In the genomic region with DNA sequence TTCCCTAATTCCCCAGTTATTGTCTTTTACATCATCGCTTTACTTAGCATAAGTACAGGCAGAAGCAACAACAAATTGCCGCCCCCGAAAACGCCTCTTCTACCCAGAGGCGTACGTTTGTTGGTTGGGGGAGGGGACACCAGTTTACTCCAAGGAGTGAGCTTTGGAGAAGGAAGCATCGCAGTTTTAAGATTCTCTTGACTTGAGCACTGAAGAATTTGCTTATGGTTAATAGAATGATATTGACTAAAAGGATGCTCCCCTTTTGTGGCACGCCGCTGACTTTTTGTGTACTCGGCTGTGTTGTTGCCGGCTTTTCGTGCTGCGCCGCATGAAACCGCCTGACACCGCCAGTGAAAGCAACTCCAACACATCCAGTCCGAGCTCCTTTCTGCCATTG, we compare ENCODE assay signal across 5 fruit fly cellular contexts.
TF ChIP-seq lines count a peak whose summit lies in the region.

No protein-coding gene starts in this region.

- TF ChIP-seq CTCF in whole organism, embryonic (GFP tag; optimal IDR thresholded peaks at IDR 0.05; lab: Kevin White, UChicago), result no peak

TF ChIP-seq in whole organism, adult, 20 proteins besides CTCF, POLR2A, EP300 and RAD21:
- TF ChIP-seq tj (GFP tag; optimal IDR thresholded peaks at IDR 0.05; lab: Kevin White, UChicago) (no peak), kay (GFP tag; lab: Kevin White, UChicago; ENCODE audit: borderline replicate concordance) (peak; percentile 16), bab1 (GFP tag; optimal IDR thresholded peaks at IDR 0.05; lab: Kevin White, UChicago) (no peak)

TF ChIP-seq in whole organism, embryonic, 481 proteins besides CTCF, POLR2A, EP300 and RAD21 (continues in another document):
- no peak for TF ChIP-seq Ssrp (tag; optimal IDR thresholded peaks at IDR 0.05; lab: Kevin White, UChicago)
- TF ChIP-seq org-1 (GFP tag; optimal IDR thresholded peaks at IDR 0.05; lab: Kevin White, UChicago), result peak; percentile 32
- no peak for TF ChIP-seq CG6813 (GFP tag; optimal IDR thresholded peaks at IDR 0.05; lab: Kevin White, UChicago)
- peak; percentile 28; the same call in 2 of the 4 replicates for TF ChIP-seq Gug (GFP tag; IDR thresholded peaks at IDR 0.05; lab: Robert Waterston, UW)
- TF ChIP-seq YL-1 (GFP tag; optimal IDR thresholded peaks at IDR 0.05; lab: Kevin White, UChicago), result no peak
- peak; percentile 47 for TF ChIP-seq CG13424 (tag; optimal IDR thresholded peaks at IDR 0.05; lab: Kevin White, UChicago)
- peak; percentile 51 for TF ChIP-seq ind (GFP tag; optimal IDR thresholded peaks at IDR 0.05; lab: Kevin White, UChicago)
- TF ChIP-seq CG17612 (GFP tag; IDR thresholded peaks at IDR 0.05; lab: Robert Waterston, UW), result no peak
- no peak for TF ChIP-seq CG16863 (GFP tag; optimal IDR thresholded peaks at IDR 0.05; lab: Kevin White, UChicago)
- TF ChIP-seq yki (optimal IDR thresholded peaks at IDR 0.05; lab: Kevin White, UChicago), result no peak
- no peak for TF ChIP-seq gt (GFP tag; IDR thresholded peaks at IDR 0.05; lab: Robert Waterston, UW)
- TF ChIP-seq jumu (GFP tag; optimal IDR thresholded peaks at IDR 0.05; lab: Kevin White, UChicago), result no peak
- TF ChIP-seq Fer2 (tag; optimal IDR thresholded peaks at IDR 0.05; lab: Kevin White, UChicago), result peak; percentile 31
- peak; percentile 50; the same call in 1 of the 2 replicates for TF ChIP-seq CG32772 (GFP tag; IDR thresholded peaks at IDR 0.05; lab: Robert Waterston, UW)
- TF ChIP-seq CG8478 (optimal IDR thresholded peaks at IDR 0.05; lab: Kevin White, UChicago), result no peak
- no peak for TF ChIP-seq so (GFP tag; IDR thresholded peaks at IDR 0.05; lab: Robert Waterston, UW)
- no peak for TF ChIP-seq Ets97D (GFP tag; optimal IDR thresholded peaks at IDR 0.05; lab: Kevin White, UChicago)
- no peak for TF ChIP-seq crc (GFP tag; optimal IDR thresholded peaks at IDR 0.05; lab: Kevin White, UChicago)
- TF ChIP-seq CG5180 (GFP tag; optimal IDR thresholded peaks at IDR 0.05; lab: Kevin White, UChicago), result no peak
- no peak for TF ChIP-seq Lpt (GFP tag; optimal IDR thresholded peaks at IDR 0.05; lab: Kevin White, UChicago)
- no peak for TF ChIP-seq CG4854 (GFP tag; optimal IDR thresholded peaks at IDR 0.05; lab: Kevin White, UChicago)

TF ChIP-seq in whole organism, prepupa, 60 proteins besides CTCF, POLR2A, EP300 and RAD21 (continues in another document):
- TF ChIP-seq Blimp-1 (GFP tag; optimal IDR thresholded peaks at IDR 0.05; lab: Kevin White, UChicago) (no peak), CG31627 (GFP tag; optimal IDR thresholded peaks at IDR 0.05; lab: Kevin White, UChicago) (peak; percentile 46), Eip93F (GFP tag; optimal IDR thresholded peaks at IDR 0.05; lab: Kevin White, UChicago) (no peak), Gug (GFP tag; IDR thresholded peaks at IDR 0.05; lab: Robert Waterston, UW) (no peak), Met (GFP tag; optimal IDR thresholded peaks at IDR 0.05; lab: Kevin White, UChicago) (peak; percentile 1), salr (GFP tag; optimal IDR thresholded peaks at IDR 0.05; lab: Kevin White, UChicago) (no peak), CG3919 (GFP tag; optimal IDR thresholded peaks at IDR 0.05; lab: Kevin White, UChicago) (peak; percentile 5), CG9139 (GFP tag; optimal IDR thresholded peaks at IDR 0.05; lab: Kevin White, UChicago) (no peak), Hr39 (GFP tag; optimal IDR thresholded peaks at IDR 0.05; lab: Kevin White, UChicago) (peak; percentile 40), CG32006 (GFP tag; optimal IDR thresholded peaks at IDR 0.05; lab: Kevin White, UChicago) (no peak), Smox (GFP tag; optimal IDR thresholded peaks at IDR 0.05; lab: Kevin White, UChicago) (peak; percentile 4), CG6163 (GFP tag; IDR thresholded peaks at IDR 0.05; lab: Robert Waterston, UW) (0 out of 3 replicates have a peak, but pooled peaks have one; percentile 27), Lpt (GFP tag; optimal IDR thresholded peaks at IDR 0.05; lab: Kevin White, UChicago) (no peak), CG11294 (GFP tag; IDR thresholded peaks at IDR 0.05; lab: Robert Waterston, UW) (no peak), acj6 (GFP tag; optimal IDR thresholded peaks at IDR 0.05; lab: Kevin White, UChicago) (no peak), Sox15 (GFP tag; optimal IDR thresholded peaks at IDR 0.05; lab: Kevin White, UChicago) (no peak), CG7368 (GFP tag; optimal IDR thresholded peaks at IDR 0.05; lab: Kevin White, UChicago) (no peak), topi (GFP tag; optimal IDR thresholded peaks at IDR 0.05; lab: Kevin White, UChicago) (peak; percentile 24), CG11902 (GFP tag; optimal IDR thresholded peaks at IDR 0.05; lab: Kevin White, UChicago) (no peak), lz (GFP tag; optimal IDR thresholded peaks at IDR 0.05; lab: Kevin White, UChicago) (peak; percentile 3), CG8319 (GFP tag; optimal IDR thresholded peaks at IDR 0.05; lab: Kevin White, UChicago) (no peak), Sox102F (GFP tag; optimal IDR thresholded peaks at IDR 0.05; lab: Kevin White, UChicago) (no peak)

TF ChIP-seq in whole organism, pupa, 21 proteins besides CTCF, POLR2A, EP300 and RAD21:
- no peak for TF ChIP-seq D1 (tag; optimal IDR thresholded peaks at IDR 0.05; lab: Kevin White, UChicago)
- TF ChIP-seq EcR (GFP tag; optimal IDR thresholded peaks at IDR 0.05; lab: Kevin White, UChicago), result no peak
- TF ChIP-seq CG9948 (tag; optimal IDR thresholded peaks at IDR 0.05; lab: Kevin White, UChicago), result no peak
- TF ChIP-seq Pif1A (GFP tag; optimal IDR thresholded peaks at IDR 0.05; lab: Kevin White, UChicago), result no peak
- no peak for TF ChIP-seq CG10348 (GFP tag; IDR thresholded peaks at IDR 0.05; lab: Robert Waterston, UW)
- TF ChIP-seq CG4496 (GFP tag; IDR thresholded peaks at IDR 0.05; lab: Robert Waterston, UW), result 0 out of 3 replicates have a peak, but pooled peaks have one; percentile 29
- TF ChIP-seq Snoo (tag; optimal IDR thresholded peaks at IDR 0.05; lab: Kevin White, UChicago), result no peak
- no peak for TF ChIP-seq fd96Ca (GFP tag; IDR thresholded peaks at IDR 0.05; lab: Robert Waterston, UW)
- no peak for TF ChIP-seq CG34367 (tag; optimal IDR thresholded peaks at IDR 0.05; lab: Kevin White, UChicago)
- TF ChIP-seq CG14655 (GFP tag; optimal IDR thresholded peaks at IDR 0.05; lab: Kevin White, UChicago), result peak; percentile 0
- peak; percentile 21 for TF ChIP-seq CG15710 (tag; optimal IDR thresholded peaks at IDR 0.05; lab: Kevin White, UChicago)

TF ChIP-seq in whole organism, wandering third instar larva, 38 proteins besides CTCF, POLR2A, EP300 and RAD21:
- TF ChIP-seq Abd-B (GFP tag; optimal IDR thresholded peaks at IDR 0.05; lab: Kevin White, UChicago), result no peak
- no peak for TF ChIP-seq Myc (optimal IDR thresholded peaks at IDR 0.05; lab: Kevin White, UChicago)
- peak; percentile 26 for TF ChIP-seq ey (GFP tag; optimal IDR thresholded peaks at IDR 0.05; lab: Kevin White, UChicago)
- TF ChIP-seq br (GFP tag; optimal IDR thresholded peaks at IDR 0.05; lab: Kevin White, UChicago), result no peak
- TF ChIP-seq foxo (GFP tag; optimal IDR thresholded peaks at IDR 0.05; lab: Kevin White, UChicago), result peak in 1 of 2 experiments; percentile 30
- no peak for TF ChIP-seq Sp1 (GFP tag; optimal IDR thresholded peaks at IDR 0.05; lab: Kevin White, UChicago)
- peak; percentile 10 for TF ChIP-seq dmrt93B (GFP tag; optimal IDR thresholded peaks at IDR 0.05; lab: Kevin White, UChicago)
- TF ChIP-seq brk (GFP tag; optimal IDR thresholded peaks at IDR 0.05; lab: Kevin White, UChicago), result no peak
- no peak for TF ChIP-seq Dif (GFP tag; optimal IDR thresholded peaks at IDR 0.05; lab: Kevin White, UChicago; ENCODE audit: partially characterized antibody)
- TF ChIP-seq sage (GFP tag; optimal IDR thresholded peaks at IDR 0.05; lab: Kevin White, UChicago), result no peak
- peak; percentile 12 for TF ChIP-seq h (GFP tag; optimal IDR thresholded peaks at IDR 0.05; lab: Kevin White, UChicago)
- peak; percentile 42 for TF ChIP-seq HLH106 (tag; optimal IDR thresholded peaks at IDR 0.05; lab: Kevin White, UChicago)
